Fruit fly (Drosophila melanogaster) whole organism, embryonic: Measurements from ENCODE around the gene mRpL4.

Experiments used
- Aef1 ChIP-seq: fragments of 200-800 bp; sonication (Bioruptor generic); IDR thresholded peaks from 3 replicates; pipeline ENCODE4 v1.3.6; 2022; ENCODE audit warnings: missing biosample characterization, missing genetic modification characterization
- Awh ChIP-seq: fragments of 200-800 bp; sonication (Bioruptor generic); IDR thresholded peaks from 2 replicates; pipeline ENCODE4, ENCODE4 v1.3.6; 2022; ENCODE audit warnings: missing biosample characterization, missing genetic modification characterization
- CG12104 ChIP-seq: fragments of 200-800 bp; sonication (Bioruptor generic); optimal IDR thresholded peaks from 3 replicates; lab custom pipeline; 2016; ENCODE audit warnings: missing biosample characterization, missing genetic modification characterization
- CG13296 ChIP-seq: fragments of 200-800 bp; sonication (Bioruptor generic); optimal IDR thresholded peaks from 3 replicates; lab custom pipeline; 2018; ENCODE audit warnings: missing biosample characterization, mild to moderate bottlenecking, missing genetic modification characterization
- CG16813 ChIP-seq: fragments of 200-800 bp; sonication (Bioruptor generic); IDR thresholded peaks from 3 replicates; pipeline ENCODE4 v1.3.6; 2022; ENCODE audit warnings: missing biosample characterization, missing genetic modification characterization; ENCODE audit not compliant: partially characterized antibody
- CG16863 ChIP-seq: fragments of 200-800 bp; sonication (Bioruptor generic); optimal IDR thresholded peaks from 3 replicates; lab custom pipeline; 2016; ENCODE audit warnings: missing biosample characterization, missing genetic modification characterization
- CG17912 ChIP-seq: fragments of 200-800 bp; sonication (Bioruptor generic); optimal IDR thresholded peaks from 2 replicates; lab custom pipeline; 2018; ENCODE audit warnings: missing biosample characterization, mild to moderate bottlenecking, missing genetic modification characterization
- CG2116 ChIP-seq: fragments of 200-800 bp; sonication (Bioruptor generic); optimal IDR thresholded peaks from 3 replicates; lab custom pipeline; 2018; ENCODE audit warnings: missing biosample characterization, mild to moderate bottlenecking, missing genetic modification characterization
- CG2712 ChIP-seq: fragments of 200-800 bp; optimal IDR thresholded peaks from 3 replicates; lab custom pipeline; 2019; ENCODE audit warnings: missing biosample characterization, mild to moderate bottlenecking, missing genetic modification characterization, moderate library complexity
- CG3163 ChIP-seq: fragments of 200-800 bp; sonication (Bioruptor generic); optimal IDR thresholded peaks from 3 replicates; lab custom pipeline; 2016; ENCODE audit warnings: missing biosample characterization, missing genetic modification characterization
- CG34224 ChIP-seq: fragments of 200-800 bp; sonication (Bioruptor generic); IDR thresholded peaks from 3 replicates; pipeline ENCODE4 v1.3.6; 2022; ENCODE audit warnings: missing biosample characterization, missing genetic modification characterization; ENCODE audit not compliant: partially characterized antibody
- CG4282 ChIP-seq: fragments of 200-800 bp; sonication (Bioruptor generic); optimal IDR thresholded peaks from 2 replicates; lab custom pipeline; 2016; ENCODE audit warnings: missing biosample characterization, missing genetic modification characterization
- CG4730 ChIP-seq: fragments of 200-800 bp; sonication (Bioruptor generic); IDR thresholded peaks from 2 replicates; pipeline ENCODE4 v1.3.6; 2022; ENCODE audit warnings: missing biosample characterization, missing genetic modification characterization
- CG4820 ChIP-seq: fragments of 200-800 bp; sonication (Bioruptor generic); optimal IDR thresholded peaks from 3 replicates; lab custom pipeline; 2016; ENCODE audit warnings: missing biosample characterization, missing genetic modification characterization
- CG9215 ChIP-seq: fragments of 200-800 bp; sonication (Bioruptor generic); IDR thresholded peaks from 2 replicates; pipeline ENCODE4 v1.3.6; 2022; ENCODE audit warnings: missing biosample characterization, missing genetic modification characterization
- CG9437 ChIP-seq: fragments of 200-800 bp; sonication (Bioruptor generic); optimal IDR thresholded peaks from 2 replicates; lab custom pipeline; 2018; ENCODE audit warnings: missing biosample characterization, mild to moderate bottlenecking, missing genetic modification characterization
- CrebB ChIP-seq: fragments of 200-800 bp; sonication (Bioruptor generic); optimal IDR thresholded peaks from 3 replicates; lab custom pipeline; 2018; ENCODE audit warnings: missing biosample characterization, mild to moderate bottlenecking, missing genetic modification characterization
- Doc2 ChIP-seq: fragments of 200-800 bp; sonication (Bioruptor generic); IDR thresholded peaks from 2 replicates; pipeline ENCODE4 v1.3.6; 2022; ENCODE audit warnings: missing biosample characterization, missing genetic modification characterization
- Drgx ChIP-seq: fragments of 200-800 bp; sonication (Bioruptor generic); IDR thresholded peaks from 2 replicates; pipeline ENCODE4 v1.3.6; 2022; ENCODE audit warnings: missing biosample characterization, missing genetic modification characterization
- Fer1 ChIP-seq: fragments of 200-800 bp; sonication (Bioruptor generic); optimal IDR thresholded peaks from 2 replicates; lab custom pipeline; 2017; ENCODE audit warnings: missing biosample characterization, mild to moderate bottlenecking, missing genetic modification characterization
- HHEX ChIP-seq: fragments of 200-800 bp; sonication (Bioruptor generic); optimal IDR thresholded peaks from 3 replicates; lab custom pipeline; 2017; ENCODE audit warnings: missing biosample characterization, mild to moderate bottlenecking, missing genetic modification characterization, missing genetic modification reagents
- HLHmδ ChIP-seq: fragments of 200-800 bp; sonication (Bioruptor generic); optimal IDR thresholded peaks from 2 replicates; lab custom pipeline; 2018; ENCODE audit warnings: missing biosample characterization, mild to moderate bottlenecking, missing genetic modification characterization, moderate library complexity
- MTF-1 ChIP-seq: fragments of 200-800 bp; sonication (Bioruptor generic); optimal IDR thresholded peaks from 2 replicates; lab custom pipeline; 2018; ENCODE audit warnings: missing biosample characterization, mild to moderate bottlenecking, missing genetic modification characterization, borderline replicate concordance
- NK7.1 ChIP-seq: fragments of 200-800 bp; sonication (Bioruptor generic); optimal IDR thresholded peaks from 3 replicates; lab custom pipeline; 2016; ENCODE audit warnings: missing biosample characterization, missing genetic modification characterization
- Ravus ChIP-seq: fragments of 200-800 bp; sonication (Bioruptor generic); IDR thresholded peaks from 2 replicates; pipeline ENCODE4 v1.3.6; 2022; ENCODE audit warnings: missing biosample characterization, missing genetic modification characterization
- Trl ChIP-seq, 3 experiments: fragments of >200 bp in 2 of 3; fragments of 200-800 bp in 1 of 3; sonication (Bioruptor generic) in 1 of 3; optimal IDR thresholded peaks; 2 replicates in 1 of 3; 3 replicates in 2 of 3; lab custom pipeline; 2016 to 2017; ENCODE audit warnings: missing biosample characterization in 1 of 3, missing genetic modification characterization in 1 of 3
- Vsx1 ChIP-seq: fragments of 200-800 bp; sonication (Bioruptor generic); optimal IDR thresholded peaks from 2 replicates; lab custom pipeline; 2017; ENCODE audit warnings: missing biosample characterization, mild to moderate bottlenecking, missing genetic modification characterization, missing genetic modification reagents
- amos ChIP-seq: fragments of 200-800 bp; sonication (Bioruptor generic); IDR thresholded peaks from 2 replicates; pipeline ENCODE4 v1.3.6; 2022; ENCODE audit warnings: missing biosample characterization, missing genetic modification characterization; ENCODE audit not compliant: partially characterized antibody
- ap ChIP-seq: fragments of 200-800 bp; sonication (Bioruptor generic); IDR thresholded peaks from 2 replicates; pipeline ENCODE4 v1.3.6; 2022; ENCODE audit warnings: missing biosample characterization, missing genetic modification characterization
- ara ChIP-seq: fragments of 200-800 bp; sonication (Bioruptor generic); IDR thresholded peaks from 2 replicates; pipeline ENCODE4 v1.3.6; 2022; ENCODE audit warnings: missing biosample characterization, missing genetic modification characterization
- br ChIP-seq: fragments of >200 bp; optimal IDR thresholded peaks from 2 replicates; lab custom pipeline; 2017
- caup ChIP-seq: fragments of 200-800 bp; sonication (Bioruptor generic); optimal IDR thresholded peaks from 3 replicates; lab custom pipeline; 2017; ENCODE audit warnings: missing biosample characterization, mild to moderate bottlenecking, missing genetic modification characterization, moderate library complexity; ENCODE audit not compliant: severe bottlenecking
- cg ChIP-seq: fragments of 200-800 bp; sonication (Bioruptor generic); optimal IDR thresholded peaks from 3 replicates; lab custom pipeline; 2019; ENCODE audit warnings: missing biosample characterization, mild to moderate bottlenecking, missing genetic modification characterization, moderate library complexity
- da ChIP-seq: fragments of 200-800 bp; sonication (Bioruptor generic); optimal IDR thresholded peaks from 2 replicates; lab custom pipeline; 2016; ENCODE audit warnings: missing biosample characterization, missing genetic modification characterization
- en ChIP-seq: fragments of 200-800 bp; sonication (Bioruptor generic); optimal IDR thresholded peaks from 2 replicates; lab custom pipeline; 2016; ENCODE audit warnings: missing biosample characterization, missing genetic modification characterization
- gcm2 ChIP-seq: fragments of 200-800 bp; sonication (Bioruptor generic); optimal IDR thresholded peaks from 2 replicates; lab custom pipeline; 2016; ENCODE audit warnings: missing biosample characterization, missing genetic modification characterization
- gem ChIP-seq: fragments of 200-800 bp; sonication (Bioruptor generic); optimal IDR thresholded peaks from 2 replicates; lab custom pipeline; 2019; ENCODE audit warnings: missing biosample characterization, mild to moderate bottlenecking, missing genetic modification characterization, moderate library complexity
- ham ChIP-seq: fragments of 200-800 bp; sonication (Bioruptor generic); IDR thresholded peaks from 2 replicates; pipeline ENCODE4 v1.3.6; 2022; ENCODE audit warnings: missing biosample characterization, missing genetic modification characterization
- lilli ChIP-seq: fragments of 200-800 bp; sonication (Bioruptor generic); optimal IDR thresholded peaks from 3 replicates; lab custom pipeline; 2016; ENCODE audit warnings: missing biosample characterization, missing genetic modification characterization
- nerfin-1 ChIP-seq: fragments of 200-800 bp; sonication (Bioruptor generic); optimal IDR thresholded peaks from 3 replicates; lab custom pipeline; 2019; ENCODE audit warnings: missing biosample characterization, mild to moderate bottlenecking, missing genetic modification characterization, moderate library complexity
- onecut ChIP-seq: fragments of 200-800 bp; sonication (Bioruptor generic); IDR thresholded peaks from 2 replicates; pipeline ENCODE4 v1.3.6; 2022; ENCODE audit warnings: missing biosample characterization, missing genetic modification characterization
- org-1 ChIP-seq: fragments of 200-800 bp; sonication (Bioruptor generic); optimal IDR thresholded peaks from 2 replicates; lab custom pipeline; 2017; ENCODE audit warnings: missing biosample characterization, missing genetic modification characterization
- pita ChIP-seq: fragments of 200-800 bp; sonication (Bioruptor generic); optimal IDR thresholded peaks from 2 replicates; lab custom pipeline; 2017; ENCODE audit warnings: missing biosample characterization, mild to moderate bottlenecking, missing genetic modification characterization
- ro ChIP-seq: fragments of 200-800 bp; sonication (Bioruptor generic); IDR thresholded peaks from 2 replicates; pipeline ENCODE4 v1.3.6; 2022; ENCODE audit warnings: missing biosample characterization, missing genetic modification characterization
- slp2 ChIP-seq: fragments of 200-800 bp; sonication (Bioruptor generic); optimal IDR thresholded peaks from 2 replicates; lab custom pipeline; 2016; ENCODE audit warnings: missing biosample characterization, missing genetic modification characterization
- ssp ChIP-seq: fragments of 200-800 bp; sonication (Bioruptor generic); IDR thresholded peaks from 2 replicates; pipeline ENCODE4 v1.3.6; 2022; ENCODE audit warnings: missing biosample characterization, missing genetic modification characterization
- sug ChIP-seq: fragments of 200-800 bp; optimal IDR thresholded peaks from 2 replicates; lab custom pipeline; 2019; ENCODE audit warnings: missing biosample characterization, mild to moderate bottlenecking, missing genetic modification characterization, moderate library complexity
- tup ChIP-seq: fragments of 200-800 bp; sonication (Bioruptor generic); optimal IDR thresholded peaks from 2 replicates; lab custom pipeline; 2016; ENCODE audit warnings: missing biosample characterization, mild to moderate bottlenecking, missing genetic modification characterization, moderate library complexity

The mRpL4 gene

dm6 chr2L:16299466-16300311, 29.2 kb downstream of the mRpL4 start, which contains the start of the genes heix and CG17328 (continued):
- peak; percentile 41 for TF ChIP-seq HHEX (GFP tag; lab: Kevin White, UChicago)
- no peak for TF ChIP-seq MTF-1
- no peak for TF ChIP-seq da (GFP tag; lab: Kevin White, UChicago)
- no peak for TF ChIP-seq ap (GFP tag; lab: Robert Waterston, UW)
- peak; percentile 67 for TF ChIP-seq CG4820 (GFP tag; lab: Kevin White, UChicago)
- no peak for TF ChIP-seq Vsx1 (GFP tag; lab: Kevin White, UChicago)
- peak; percentile 75 for TF ChIP-seq CG2116 (GFP tag; lab: Kevin White, UChicago)
- TF ChIP-seq sug (tag; lab: Kevin White, UChicago): peak; percentile 66
- TF ChIP-seq amos (GFP tag; lab: Robert Waterston, UW): no peak
- peak; percentile 3; the same call in 1 of the 2 replicates for TF ChIP-seq Ravus (GFP tag; lab: Robert Waterston, UW)
- 0 out of 3 replicates have a peak, but pooled peaks have one; percentile 12 for TF ChIP-seq CG34224 (GFP tag; lab: Robert Waterston, UW)
- peak; percentile 47 for TF ChIP-seq CG17912
- no peak for TF ChIP-seq CG16813 (GFP tag; lab: Robert Waterston, UW)
- no peak for TF ChIP-seq CG4282 (GFP tag; lab: Kevin White, UChicago)
- TF ChIP-seq Drgx (GFP tag; lab: Robert Waterston, UW): 0 out of 2 replicates have a peak, but pooled peaks have one; percentile 20
- TF ChIP-seq Awh (GFP tag; lab: Robert Waterston, UW): 0 out of 2 replicates have a peak, but pooled peaks have one; percentile 12
- peak; percentile 52; the same call in 1 of the 2 replicates for TF ChIP-seq CG4730
- no peak for TF ChIP-seq cg (GFP tag; lab: Kevin White, UChicago)
- TF ChIP-seq br: no peak
- peak; percentile 5 for TF ChIP-seq slp2 (GFP tag; lab: Kevin White, UChicago)
- TF ChIP-seq pita: no peak
- peak; percentile 23 for TF ChIP-seq CrebB (tag; lab: Kevin White, UChicago)
- TF ChIP-seq ssp: peak; percentile 43
- no peak for TF ChIP-seq gcm2 (GFP tag; lab: Kevin White, UChicago)
- peak; percentile 72 for TF ChIP-seq CG9215
- TF ChIP-seq CG13296 (GFP tag; lab: Kevin White, UChicago): peak; percentile 73
- TF ChIP-seq caup: peak; percentile 64
- TF ChIP-seq gem (tag; lab: Kevin White, UChicago): no peak
- no peak for TF ChIP-seq Doc2
- TF ChIP-seq CG12104 (GFP tag; lab: Kevin White, UChicago): peak; percentile 78
- peak; percentile 39 for TF ChIP-seq nerfin-1 (tag; lab: Kevin White, UChicago)
- no peak for TF ChIP-seq HLHmδ (GFP tag; lab: Kevin White, UChicago)
- no peak for TF ChIP-seq ro (GFP tag; lab: Robert Waterston, UW)
- TF ChIP-seq Fer1 (GFP tag; lab: Kevin White, UChicago): peak; percentile 55
- TF ChIP-seq Aef1: peak; percentile 80
- peak; percentile 88 to 89 for TF ChIP-seq Trl (optimal IDR thresholded peaks at IDR 0.05; lab: Kevin White, UChicago)
- TF ChIP-seq Trl (GFP tag; optimal IDR thresholded peaks at IDR 0.05; lab: Kevin White, UChicago): peak; percentile 48
- TF ChIP-seq tup (GFP tag; lab: Kevin White, UChicago): peak; percentile 18
- peak; percentile 20 for TF ChIP-seq org-1 (GFP tag; lab: Kevin White, UChicago)
- TF ChIP-seq CG3163 (GFP tag; lab: Kevin White, UChicago): no peak
- TF ChIP-seq CG16863 (GFP tag; lab: Kevin White, UChicago): peak; percentile 49
- peak; percentile 48; the same call in 1 of the 2 replicates for TF ChIP-seq ara (GFP tag; lab: Robert Waterston, UW)
- peak; percentile 8; the same call in 1 of the 2 replicates for TF ChIP-seq onecut
- peak; percentile 74 for TF ChIP-seq CG2712 (tag; lab: Kevin White, UChicago)
- TF ChIP-seq ham (GFP tag; lab: Robert Waterston, UW): no peak; the same call in 1 of the 2 replicates
- TF ChIP-seq en (GFP tag; lab: Kevin White, UChicago): no peak
- TF ChIP-seq CG9437 (GFP tag; lab: Kevin White, UChicago): peak; percentile 92
- peak; percentile 84 for TF ChIP-seq lilli
- TF ChIP-seq NK7.1 (GFP tag; lab: Kevin White, UChicago): peak; percentile 30
